Fruit fly (Drosophila melanogaster): Measurements from ENCODE around the gene CG7465.

- TF ChIP-seq CG8478 (optimal IDR thresholded peaks at IDR 0.05) (no peak), CTCF (optimal IDR thresholded peaks at IDR 0.05) (no peak)
These were observed 39.9 kb upstream of the CG7465 start for dm6 chr3L:4440153-4440552.
